Fruit fly (Drosophila melanogaster): Measurements from ENCODE around the gene hb.

The hb gene

DNA sequence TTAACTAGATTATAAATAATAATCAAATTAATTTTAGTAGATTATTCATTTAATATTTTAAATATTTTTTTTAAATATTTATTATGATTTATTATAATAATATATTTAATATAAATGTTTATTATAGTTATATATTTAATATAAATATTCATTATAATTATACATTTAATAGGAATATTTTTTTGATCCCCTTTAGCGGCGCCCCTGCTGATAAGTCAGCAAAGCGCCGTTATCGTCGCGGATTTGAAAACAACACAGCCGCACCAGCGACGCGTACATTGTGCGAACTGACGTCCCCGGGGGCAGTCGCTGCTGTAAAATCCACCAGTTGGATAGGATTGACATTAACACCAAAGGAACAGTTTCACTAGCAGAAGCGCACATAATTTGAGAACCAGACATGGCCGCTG, 15.1 kb upstream of the hb start, which contains the start of gene CG8112 (continued):
- no peak for TF ChIP-seq CG10366 (GFP tag; IDR thresholded peaks at IDR 0.05)
- no peak for TF ChIP-seq CG2199 (GFP tag; IDR thresholded peaks at IDR 0.05)
- TF ChIP-seq Dip3 (GFP tag; optimal IDR thresholded peaks at IDR 0.05), result no peak
- no peak for TF ChIP-seq vfl (GFP tag; optimal IDR thresholded peaks at IDR 0.05)
- TF ChIP-seq Lim3 (GFP tag; IDR thresholded peaks at IDR 0.05), result no peak
- no peak for TF ChIP-seq pb (GFP tag; optimal IDR thresholded peaks at IDR 0.05)
- TF ChIP-seq run (tag; optimal IDR thresholded peaks at IDR 0.05), result no peak
- TF ChIP-seq CG3838 (GFP tag; optimal IDR thresholded peaks at IDR 0.05), result no peak
- TF ChIP-seq CG4360 (GFP tag; IDR thresholded peaks at IDR 0.05), result no peak
- TF ChIP-seq ci (GFP tag; IDR thresholded peaks at IDR 0.05), result no peak
- peak; percentile 42 for TF ChIP-seq CG18619 (GFP tag; optimal IDR thresholded peaks at IDR 0.05)
- TF ChIP-seq ATbp (GFP tag; optimal IDR thresholded peaks at IDR 0.05), result peak; percentile 15
- TF ChIP-seq CG1647 (GFP tag; optimal IDR thresholded peaks at IDR 0.05), result no peak
- TF ChIP-seq Doc2 (GFP tag; IDR thresholded peaks at IDR 0.05), result no peak
- TF ChIP-seq her (GFP tag; optimal IDR thresholded peaks at IDR 0.05), result no peak
- no peak for TF ChIP-seq CTCF (GFP tag; optimal IDR thresholded peaks at IDR 0.05)
- no peak for TF ChIP-seq CG7987 (GFP tag; optimal IDR thresholded peaks at IDR 0.05)
- no peak for TF ChIP-seq da (GFP tag; optimal IDR thresholded peaks at IDR 0.05)
- no peak for TF ChIP-seq CG18476 (GFP tag; optimal IDR thresholded peaks at IDR 0.05)
- TF ChIP-seq crp (GFP tag; optimal IDR thresholded peaks at IDR 0.05), result no peak
- TF ChIP-seq Poxn (GFP tag; IDR thresholded peaks at IDR 0.05), result no peak
- TF ChIP-seq HLH3B (GFP tag; IDR thresholded peaks at IDR 0.05), result no peak
- TF ChIP-seq scrt (GFP tag; optimal IDR thresholded peaks at IDR 0.05), result no peak
- peak; percentile 23 for TF ChIP-seq CG13775 (GFP tag; optimal IDR thresholded peaks at IDR 0.05)
- no peak for TF ChIP-seq hkb (optimal IDR thresholded peaks at IDR 0.05)
- no peak for TF ChIP-seq hkb (GFP tag; IDR thresholded peaks at IDR 0.05)
- no peak for TF ChIP-seq CG16863 (GFP tag; optimal IDR thresholded peaks at IDR 0.05)
- TF ChIP-seq sisA (GFP tag; IDR thresholded peaks at IDR 0.05), result no peak
- no peak for TF ChIP-seq CG31224 (GFP tag; IDR thresholded peaks at IDR 0.05)
- peak; percentile 11 for TF ChIP-seq Ssrp (tag; optimal IDR thresholded peaks at IDR 0.05)
- TF ChIP-seq stwl (tag; optimal IDR thresholded peaks at IDR 0.05), result no peak
- TF ChIP-seq cwo (GFP tag; optimal IDR thresholded peaks at IDR 0.05), result peak; percentile 24
- no peak for TF ChIP-seq Usf (GFP tag; optimal IDR thresholded peaks at IDR 0.05)
- TF ChIP-seq zen (tag; optimal IDR thresholded peaks at IDR 0.05), result no peak
- no peak for TF ChIP-seq CG10147 (GFP tag; optimal IDR thresholded peaks at IDR 0.05)
- no peak for TF ChIP-seq Side (GFP tag; optimal IDR thresholded peaks at IDR 0.05)
- TF ChIP-seq inv (GFP tag; IDR thresholded peaks at IDR 0.05; ENCODE audit: partially characterized antibody), result no peak
- no peak for TF ChIP-seq exex (tag; optimal IDR thresholded peaks at IDR 0.05)
- peak; percentile 80 for TF ChIP-seq Med (GFP tag)
- no peak for TF ChIP-seq ab (GFP tag; optimal IDR thresholded peaks at IDR 0.05)
- no peak for TF ChIP-seq CG6689 (GFP tag; IDR thresholded peaks at IDR 0.05)
- TF ChIP-seq tin (GFP tag; optimal IDR thresholded peaks at IDR 0.05), result no peak
- TF ChIP-seq CG8478 (optimal IDR thresholded peaks at IDR 0.05), result no peak
- no peak for TF ChIP-seq CG4282 (GFP tag; optimal IDR thresholded peaks at IDR 0.05)
- peak; percentile 38 for TF ChIP-seq CG12659 (GFP tag; optimal IDR thresholded peaks at IDR 0.05)
- TF ChIP-seq knrl (GFP tag; IDR thresholded peaks at IDR 0.05; ENCODE audit: partially characterized antibody), result no peak
- no peak for TF ChIP-seq Rx (GFP tag; IDR thresholded peaks at IDR 0.05)
- no peak for TF ChIP-seq CG2678 (tag; optimal IDR thresholded peaks at IDR 0.05)
- TF ChIP-seq Gsc (GFP tag; IDR thresholded peaks at IDR 0.05), result no peak
- no peak for TF ChIP-seq CG17359 (tag; optimal IDR thresholded peaks at IDR 0.05)
- TF ChIP-seq CG4707 (GFP tag; optimal IDR thresholded peaks at IDR 0.05), result no peak
- no peak for TF ChIP-seq wdn (GFP tag; IDR thresholded peaks at IDR 0.05)
- peak; percentile 21 for TF ChIP-seq CG17829 (tag; optimal IDR thresholded peaks at IDR 0.05)
- TF ChIP-seq CG5953 (GFP tag; IDR thresholded peaks at IDR 0.05), result no peak

Measured in whole organism, embryonic.